Fruit fly (Drosophila melanogaster) whole organism, wandering third instar larva: Measurements from ENCODE around the gene TfIIA-S-2.

Source experiments
- Abd-B ChIP-seq: fragments of >200 bp; optimal IDR thresholded peaks from 2 replicates; lab custom pipeline; 2017; ENCODE audit warnings: missing biosample characterization, missing genetic modification characterization
- CG32264 ChIP-seq: fragments of 200-800 bp; sonication (Bioruptor generic); optimal IDR thresholded peaks from 2 replicates; lab custom pipeline; 2016; ENCODE audit warnings: missing biosample characterization, missing genetic modification characterization
- CG9705 ChIP-seq: fragments of 200-800 bp; sonication (Bioruptor generic); optimal IDR thresholded peaks from 2 replicates; lab custom pipeline; 2018; ENCODE audit warnings: missing biosample characterization, mild to moderate bottlenecking, missing genetic modification characterization
- CrebA ChIP-seq: fragments of 200-800 bp; sonication (Bioruptor generic); optimal IDR thresholded peaks from 2 replicates; lab custom pipeline; 2016; ENCODE audit warnings: missing biosample characterization, mild to moderate bottlenecking, missing genetic modification characterization, borderline replicate concordance
- Dfd ChIP-seq: fragments of >200 bp; optimal IDR thresholded peaks from 2 replicates; lab custom pipeline; 2017; ENCODE audit warnings: missing biosample characterization, missing genetic modification characterization
- Dif ChIP-seq: fragments of 200-275, 200-300 bp; sonication (Bioruptor generic); optimal IDR thresholded peaks from 2 replicates; lab custom pipeline; 2018; ENCODE audit warnings: missing biosample characterization, missing genetic modification characterization; ENCODE audit not compliant: partially characterized antibody
- HLH106 ChIP-seq: fragments of 200-800 bp; optimal IDR thresholded peaks from 3 replicates; lab custom pipeline; 2019; ENCODE audit warnings: missing biosample characterization, mild to moderate bottlenecking, missing genetic modification characterization, moderate library complexity
- Hnf4 ChIP-seq: fragments of 200-800 bp; sonication (Bioruptor generic); optimal IDR thresholded peaks from 2 replicates; lab custom pipeline; 2016; ENCODE audit warnings: missing biosample characterization, mild to moderate bottlenecking, missing genetic modification characterization
- Hr78 ChIP-seq: fragments of >200 bp; optimal IDR thresholded peaks from 2 replicates; lab custom pipeline; 2017; ENCODE audit warnings: missing biosample characterization, missing genetic modification characterization
- Hr83 ChIP-seq: fragments of 200-300 bp; sonication (Bioruptor generic); optimal IDR thresholded peaks from 2 replicates; lab custom pipeline; 2016; ENCODE audit warnings: missing biosample characterization, mild to moderate bottlenecking, missing genetic modification characterization, moderate library complexity; ENCODE audit not compliant: poor library complexity, severe bottlenecking
- Jra ChIP-seq: sonication (Bioruptor generic); optimal IDR thresholded peaks from 2 replicates; lab custom pipeline; 2016; ENCODE audit warnings: missing biosample characterization, missing genetic modification characterization
- Mio ChIP-seq: sonication (Bioruptor generic); optimal IDR thresholded peaks from 2 replicates; lab custom pipeline; 2016; ENCODE audit warnings: missing biosample characterization, missing genetic modification characterization
- Myc ChIP-seq: fragments of >200 bp; optimal IDR thresholded peaks from 2 replicates; lab custom pipeline; 2017
- N ChIP-seq: fragments of >200 bp; optimal IDR thresholded peaks from 2 replicates; lab custom pipeline; 2018; ENCODE audit warnings: missing biosample characterization, missing external identifiers, missing genetic modification characterization
- OdsH ChIP-seq: fragments of 200-800 bp; sonication (Bioruptor generic); optimal IDR thresholded peaks from 2 replicates; lab custom pipeline; 2016; ENCODE audit warnings: missing biosample characterization, mild to moderate bottlenecking, missing genetic modification characterization
- Rel ChIP-seq, 2 experiments: fragments of 200-800 bp; sonication (Bioruptor generic) in 1 of 2; optimal IDR thresholded peaks; 2 replicates in 1 of 2; 3 replicates in 1 of 2; lab custom pipeline; 2016 to 2019; ENCODE audit warnings: mild to moderate bottlenecking in 2 of 2, missing biosample characterization in 2 of 2, missing genetic modification characterization in 2 of 2, moderate library complexity in 1 of 2
- Sp1 ChIP-seq: fragments of 200-800 bp; sonication (Bioruptor generic); optimal IDR thresholded peaks from 3 replicates; lab custom pipeline; 2019; ENCODE audit warnings: missing biosample characterization, mild to moderate bottlenecking, missing genetic modification characterization, moderate library complexity
- br ChIP-seq: fragments of 200-800 bp; sonication (Bioruptor generic); optimal IDR thresholded peaks from 2 replicates; lab custom pipeline; 2016; ENCODE audit warnings: missing biosample characterization, missing genetic modification characterization
- brk ChIP-seq: fragments of 200-800 bp; sonication (Bioruptor generic); optimal IDR thresholded peaks from 2 replicates; lab custom pipeline; 2016; ENCODE audit warnings: missing biosample characterization, mild to moderate bottlenecking, missing genetic modification characterization
- dl ChIP-seq, 2 experiments: fragments of 175-275, 200-275 bp in 1 of 2; fragments of 200-275 bp in 1 of 2; sonication (Bioruptor generic); optimal IDR thresholded peaks; lab custom pipeline; 2018; ENCODE audit warnings: mild to moderate bottlenecking in 2 of 2, missing biosample characterization in 2 of 2, missing genetic modification characterization in 2 of 2, moderate library complexity in 2 of 2; ENCODE audit not compliant: partially characterized antibody in 2 of 2, insufficient read depth in 1 of 2
- dmrt93B ChIP-seq: fragments of 200-800 bp; sonication (Bioruptor generic); optimal IDR thresholded peaks from 2 replicates; lab custom pipeline; 2018; ENCODE audit warnings: missing biosample characterization, mild to moderate bottlenecking, missing genetic modification characterization
- dsf ChIP-seq: sonication (Bioruptor generic); optimal IDR thresholded peaks from 2 replicates; lab custom pipeline; 2016; ENCODE audit warnings: missing biosample characterization, missing genetic modification characterization, borderline replicate concordance
- ey ChIP-seq: fragments of 200-800 bp; sonication (Bioruptor generic); optimal IDR thresholded peaks from 2 replicates; lab custom pipeline; 2016; ENCODE audit warnings: missing biosample characterization, missing genetic modification characterization
- foxo ChIP-seq, 2 experiments: fragments of 200-800 bp; sonication (Bioruptor generic); optimal IDR thresholded peaks; 2 replicates in 1 of 2; 3 replicates in 1 of 2; lab custom pipeline; 2016 to 2017; ENCODE audit warnings: missing biosample characterization in 2 of 2, missing genetic modification characterization in 2 of 2
- fru ChIP-seq: fragments of 200-800 bp; sonication (Bioruptor generic); optimal IDR thresholded peaks from 3 replicates; lab custom pipeline; 2016; ENCODE audit warnings: missing biosample characterization, mild to moderate bottlenecking, missing genetic modification characterization
- jim ChIP-seq: fragments of 175-275, 200-325 bp; sonication (Bioruptor generic); optimal IDR thresholded peaks from 2 replicates; lab custom pipeline; 2016; ENCODE audit warnings: missing biosample characterization, mild to moderate bottlenecking, missing genetic modification characterization
- lola ChIP-seq: fragments of >200 bp; optimal IDR thresholded peaks from 2 replicates; lab custom pipeline; 2017; ENCODE audit warnings: missing biosample characterization, missing genetic modification characterization
- pan ChIP-seq: fragments of >200 bp; optimal IDR thresholded peaks from 2 replicates; lab custom pipeline; 2017
- rgr ChIP-seq: fragments of 200-800 bp; sonication (Bioruptor generic); optimal IDR thresholded peaks from 3 replicates; lab custom pipeline; 2016; ENCODE audit warnings: missing biosample characterization, mild to moderate bottlenecking, missing genetic modification characterization
- sage ChIP-seq: fragments of 200-800 bp; sonication (Bioruptor generic); optimal IDR thresholded peaks from 2 replicates; lab custom pipeline; 2016; ENCODE audit warnings: missing biosample characterization, mild to moderate bottlenecking, missing genetic modification characterization
- sv ChIP-seq: fragments of 200-800 bp; sonication (Bioruptor generic); optimal IDR thresholded peaks from 3 replicates; lab custom pipeline; 2016; ENCODE audit warnings: missing biosample characterization, missing genetic modification characterization
- usp ChIP-seq: fragments of >200 bp; optimal IDR thresholded peaks from 2 replicates; lab custom pipeline; 2017; ENCODE audit warnings: missing biosample characterization, missing genetic modification characterization
- woc ChIP-seq: sonication (Bioruptor generic); optimal IDR thresholded peaks from 2 replicates; lab custom pipeline; 2016; ENCODE audit warnings: missing biosample characterization, mild to moderate bottlenecking, missing genetic modification characterization

TfIIA-S-2 gene

DNA sequence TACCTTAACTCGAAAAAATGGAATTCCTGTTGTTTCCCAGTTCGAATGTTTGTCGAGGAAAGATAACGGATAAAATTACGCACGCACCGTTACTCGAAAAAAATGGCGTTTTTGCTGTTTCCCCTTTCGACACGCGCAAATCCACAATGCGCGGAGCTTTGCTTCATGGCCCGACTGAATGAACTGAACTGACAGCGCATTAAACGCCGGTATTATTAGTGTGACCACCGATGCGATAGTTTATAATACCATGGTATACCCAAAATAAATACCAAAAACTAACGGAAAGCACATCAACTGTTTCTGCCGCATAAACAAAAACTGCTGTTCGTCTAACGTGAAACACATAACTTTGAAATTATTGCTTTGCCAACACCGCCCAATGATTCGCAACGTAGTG is 15.1 kb upstream of the TfIIA-S-2 start, which contains the start of the genes CG32814, CG11638 and CG3021:
Gene CG32814, minus strand, starts transcription at position 190 of the 400 bp plus-strand sequence.
Gene CG11638, minus strand, starts transcription at position 193 of the 400 bp plus-strand sequence.
Gene CG3021, plus strand, starts transcription at position 281 of the 400 bp plus-strand sequence.
- TF ChIP-seq Rel (GFP tag; optimal IDR thresholded peaks at IDR 0.05; lab: Kevin White, UChicago) (no peak), Rel (tag; optimal IDR thresholded peaks at IDR 0.05; lab: Kevin White, UChicago) (peak; percentile 75), CG32264 (GFP tag; lab: Kevin White, UChicago) (no peak), Abd-B (GFP tag; lab: Kevin White, UChicago) (no peak), rgr (GFP tag; lab: Kevin White, UChicago) (peak; percentile 11), foxo (GFP tag; optimal IDR thresholded peaks at IDR 0.05; lab: Kevin White, UChicago) (no peak), pan (no peak), woc (GFP tag; lab: Kevin White, UChicago) (no peak)
- TF ChIP-seq, all 38 proteins: peak for 2

DNA sequence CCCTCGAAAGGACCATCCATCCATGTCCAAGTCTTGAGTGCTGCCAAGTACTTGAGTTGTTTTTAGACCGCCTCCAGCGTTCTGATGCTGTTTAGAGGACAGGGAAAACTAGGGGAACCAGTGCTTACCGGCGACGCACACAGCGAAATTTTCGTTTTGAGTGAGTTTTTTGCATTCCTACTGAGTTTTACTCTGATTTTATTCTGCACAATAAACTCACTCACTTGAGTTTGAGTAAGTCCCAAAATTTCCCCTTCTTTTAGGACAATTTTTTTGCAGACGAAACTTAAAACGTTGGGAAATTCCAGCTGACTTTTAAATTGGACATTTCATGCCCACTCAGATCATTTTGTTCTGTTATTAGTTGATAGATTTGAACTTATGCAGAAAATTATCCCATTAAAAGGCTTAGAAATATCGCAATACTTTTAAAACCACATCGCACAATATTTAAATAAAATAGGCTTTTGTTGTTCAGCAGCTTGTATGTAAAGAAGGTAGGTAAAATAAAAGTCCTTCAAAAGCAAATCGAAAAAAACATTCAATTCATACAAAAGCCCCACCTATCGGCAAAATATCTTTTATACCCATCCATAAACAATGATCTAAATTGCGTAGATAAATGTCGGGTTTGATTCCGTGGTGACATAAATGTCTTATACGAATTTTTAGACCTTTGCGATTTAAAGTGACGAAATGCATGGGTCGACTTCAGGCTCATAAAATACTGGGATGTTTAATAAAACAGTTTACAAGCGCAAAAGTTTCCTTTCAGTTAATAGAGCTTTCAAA is 1.8 kb downstream of the TfIIA-S-2 start:
- TF ChIP-seq ey (GFP tag; lab: Kevin White, UChicago), result no peak
- TF ChIP-seq dmrt93B, result no peak
- TF ChIP-seq Myc (lab: Kevin White, UChicago), result peak; percentile 68
- TF ChIP-seq Dif (GFP tag; lab: Kevin White, UChicago), result no peak

DNA sequence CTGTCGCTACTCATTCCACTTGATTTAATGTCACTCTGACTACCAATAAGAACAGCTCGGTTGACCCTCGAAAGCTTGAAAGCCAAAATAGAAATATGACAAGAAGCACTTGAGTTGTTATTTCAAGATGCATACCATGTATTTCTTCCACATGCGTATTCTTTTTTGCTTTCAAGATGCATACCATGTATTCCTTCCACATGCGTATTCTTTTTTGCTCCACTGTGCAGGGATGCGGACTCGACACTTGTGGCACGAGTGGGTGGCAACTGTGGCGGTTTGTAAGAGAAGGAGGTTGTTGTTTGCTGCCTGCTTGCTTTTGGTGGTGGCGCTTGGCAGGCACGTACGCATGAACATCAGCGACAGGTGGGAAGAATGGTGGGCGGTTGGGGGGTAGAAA is 5.3 kb downstream of the TfIIA-S-2 start:
- TF ChIP-seq Hr78 (GFP tag; lab: Kevin White, UChicago) (no peak), jim (no peak), Rel (GFP tag; optimal IDR thresholded peaks at IDR 0.05; lab: Kevin White, UChicago) (no peak), Rel (tag; optimal IDR thresholded peaks at IDR 0.05; lab: Kevin White, UChicago) (no peak), sv (GFP tag; lab: Kevin White, UChicago) (no peak), pan (no peak), Jra (GFP tag; lab: Kevin White, UChicago) (no peak), OdsH (GFP tag; lab: Kevin White, UChicago) (no peak), HLH106 (tag; lab: Kevin White, UChicago) (no peak), Sp1 (GFP tag; lab: Kevin White, UChicago) (no peak), usp (no peak), Dif (GFP tag; lab: Kevin White, UChicago) (no peak)

DNA sequence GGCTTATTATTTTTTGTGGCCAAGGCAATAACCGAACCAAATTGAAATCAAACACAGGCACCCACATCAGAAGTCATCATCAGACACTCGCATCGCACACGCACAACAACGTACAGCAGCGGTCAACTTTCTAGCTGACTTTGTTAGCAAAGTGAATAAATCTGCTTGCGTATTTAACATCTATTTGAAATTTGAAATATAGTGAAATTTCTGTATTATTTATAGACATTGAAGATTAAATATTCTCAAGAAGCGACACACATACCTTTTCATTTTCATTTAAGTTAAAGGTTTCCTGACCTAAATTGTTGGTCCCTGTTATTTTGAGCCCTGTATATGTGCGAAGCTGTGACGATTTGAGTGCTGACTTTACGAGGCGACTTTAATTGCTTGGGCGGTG is 12.6 kb downstream of the TfIIA-S-2 start:
- TF ChIP-seq fru (GFP tag; lab: Kevin White, UChicago), result no peak
- TF ChIP-seq foxo (GFP tag; optimal IDR thresholded peaks at IDR 0.05; lab: Kevin White, UChicago), result peak in 1 of 2 experiments; percentile 1

DNA sequence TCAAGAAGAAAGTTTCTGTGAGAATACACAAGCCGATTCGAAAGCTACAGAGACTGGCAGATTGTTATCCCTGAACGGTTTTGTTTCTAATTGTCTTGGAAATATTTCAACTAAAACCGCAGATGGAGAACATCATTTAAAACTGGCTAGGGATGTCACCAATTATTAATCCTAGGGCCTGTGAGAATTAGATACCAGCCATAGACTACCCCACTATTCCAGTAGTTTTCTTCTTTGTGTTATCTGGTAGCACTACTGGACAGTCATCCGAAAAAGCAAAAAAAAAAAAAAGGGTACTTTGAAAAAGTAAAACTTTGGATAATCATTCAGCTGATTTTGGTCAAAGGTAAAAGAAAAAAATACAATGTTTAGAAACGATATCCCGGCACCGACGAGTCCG is 21.2 kb downstream of the TfIIA-S-2 start, which contains the start of gene CG18823:
Gene CG18823, plus strand, starts transcription at position 301 of the 400 bp plus-strand sequence.
- TF ChIP-seq Rel (GFP tag; optimal IDR thresholded peaks at IDR 0.05; lab: Kevin White, UChicago) (no peak), Rel (tag; optimal IDR thresholded peaks at IDR 0.05; lab: Kevin White, UChicago) (no peak), Myc (lab: Kevin White, UChicago) (no peak), Hr83 (no peak), woc (GFP tag; lab: Kevin White, UChicago) (no peak), Mio (no peak), dsf (GFP tag; lab: Kevin White, UChicago) (no peak), jim (no peak), OdsH (GFP tag; lab: Kevin White, UChicago) (no peak), CrebA (GFP tag; lab: Kevin White, UChicago) (no peak), rgr (GFP tag; lab: Kevin White, UChicago) (no peak)

DNA sequence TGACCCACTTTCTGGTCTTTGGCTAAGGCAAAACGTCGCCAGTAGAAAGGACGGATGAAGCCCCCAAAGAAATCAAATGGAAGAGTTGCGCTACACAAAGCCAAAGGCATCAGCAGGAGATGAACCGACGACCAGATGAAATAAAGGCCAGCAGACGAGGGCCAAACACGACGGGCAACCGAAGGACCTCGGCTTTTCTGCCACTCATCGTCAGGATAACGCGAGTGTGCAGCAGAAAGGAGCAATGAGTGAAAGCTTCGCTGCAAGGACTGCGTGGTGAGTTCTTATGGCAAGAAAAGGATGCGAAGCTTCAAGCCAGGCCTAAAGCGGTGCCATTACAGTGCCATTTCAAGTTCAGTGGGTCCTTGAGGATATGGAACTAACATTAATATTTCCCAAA is 25.5 kb downstream of the TfIIA-S-2 start:
- TF ChIP-seq CG9705 (GFP tag; lab: Kevin White, UChicago), result no peak
- TF ChIP-seq, all 38 proteins: peak for 0

DNA sequence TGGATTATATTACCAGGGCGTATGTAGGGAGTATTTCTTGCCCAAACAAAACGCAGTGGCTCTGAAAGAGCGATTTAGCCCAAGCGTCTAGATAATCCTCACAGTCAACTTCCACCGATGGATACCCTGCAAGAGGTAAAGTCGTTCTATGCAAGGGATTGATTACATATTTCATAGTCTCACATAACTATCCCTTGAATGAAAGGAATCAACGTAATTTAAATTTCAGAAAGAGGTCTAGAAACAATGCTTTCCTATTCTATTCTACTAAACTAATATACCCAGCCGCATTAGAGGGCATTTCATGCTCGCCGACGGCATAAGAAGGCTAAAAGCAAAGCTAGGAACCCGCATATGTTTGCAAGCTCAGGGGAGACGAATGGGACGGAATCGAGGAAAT is 44.6 kb downstream of the TfIIA-S-2 start:
- TF ChIP-seq br (no peak), pan (no peak), N (GFP tag; lab: Kevin White, UChicago) (no peak), brk (GFP tag; lab: Kevin White, UChicago) (no peak), Hnf4 (GFP tag; lab: Kevin White, UChicago) (no peak), sage (GFP tag; lab: Kevin White, UChicago) (no peak), Abd-B (GFP tag; lab: Kevin White, UChicago) (no peak), Dfd (GFP tag; lab: Kevin White, UChicago) (no peak), dsf (GFP tag; lab: Kevin White, UChicago) (no peak), lola (GFP tag; lab: Kevin White, UChicago) (no peak), dl (GFP tag; optimal IDR thresholded peaks at IDR 0.05; lab: Kevin White, UChicago; ENCODE audit: insufficient read depth in 1 of 2, partially characterized antibody in 2 of 2) (no peak)
